Worm (Caenorhabditis elegans) whole organism, L3 larva: ENCODE results near the gene Y70C5B.2.
"Not testable (repeated sequence)": the region's sequence is repeated elsewhere in the genome, so short reads cannot be mapped to it uniquely, and the experiment has no call there.

Experiments
- ZK546.5 ChIP-seq: sonication (generic microtip); optimal IDR thresholded peaks from 2 replicates; lab custom pipeline; 2017; ENCODE audit warnings: missing biosample characterization, missing genetic modification characterization
- aly-2 ChIP-seq: fragments of 150-350 bp; optimal IDR thresholded peaks from 2 replicates; lab custom pipeline; 2014; ENCODE audit warnings: missing biosample characterization, missing genetic modification characterization
- ceh-9 ChIP-seq: sonication (generic microtip); optimal IDR thresholded peaks from 2 replicates; lab custom pipeline; 2018; ENCODE audit warnings: missing biosample characterization, missing genetic modification characterization
- egl-27 ChIP-seq: sonication (generic microtip); optimal IDR thresholded peaks from 4 replicates; lab custom pipeline; 2017; ENCODE audit warnings: missing biosample characterization, missing genetic modification reagents, missing genetic modification characterization
- elt-1 ChIP-seq: fragments of 150-350 bp; optimal IDR thresholded peaks from 2 replicates; lab custom pipeline; 2014; ENCODE audit warnings: missing biosample characterization, missing genetic modification characterization
- elt-2 ChIP-seq: sonication (generic microtip); optimal IDR thresholded peaks from 2 replicates; lab custom pipeline; 2016; ENCODE audit warnings: missing genetic modification reagents, mild to moderate bottlenecking, missing genetic modification characterization, missing compliant biosample characterization
- fkh-10 ChIP-seq: sonication (generic microtip); optimal IDR thresholded peaks from 2 replicates; lab custom pipeline; 2017; ENCODE audit warnings: missing biosample characterization, missing genetic modification reagents, missing genetic modification characterization
- fkh-2 ChIP-seq: fragments of 150-350 bp; optimal IDR thresholded peaks from 2 replicates; lab custom pipeline; 2014; ENCODE audit warnings: missing biosample characterization, missing genetic modification reagents, missing genetic modification characterization
- fos-1 ChIP-seq: fragments of 150-350 bp; optimal IDR thresholded peaks from 2 replicates; lab custom pipeline; 2014; ENCODE audit warnings: missing biosample characterization, missing genetic modification characterization
- hmg-11 ChIP-seq: sonication (generic microtip); optimal IDR thresholded peaks from 2 replicates; lab custom pipeline; 2016; ENCODE audit warnings: missing genetic modification characterization, missing compliant biosample characterization
- jun-1 ChIP-seq: fragments of 150-350 bp; optimal IDR thresholded peaks from 2 replicates; lab custom pipeline; 2014; ENCODE audit warnings: missing biosample characterization, missing genetic modification reagents, missing genetic modification characterization
- mdl-1 ChIP-seq: fragments of 150-350 bp; optimal IDR thresholded peaks from 2 replicates; lab custom pipeline; 2014; ENCODE audit warnings: missing biosample characterization, missing genetic modification characterization
- mml-1 ChIP-seq: fragments of 150-350 bp; sonication (generic microtip); optimal IDR thresholded peaks from 3 replicates; lab custom pipeline; 2014; ENCODE audit warnings: missing biosample characterization, missing genetic modification characterization
- nhr-67 ChIP-seq: fragments of 150-350 bp; optimal IDR thresholded peaks from 2 replicates; lab custom pipeline; 2014; ENCODE audit warnings: missing biosample characterization, missing genetic modification characterization
- nhr-77 ChIP-seq: fragments of 150-350 bp; optimal IDR thresholded peaks from 2 replicates; lab custom pipeline; 2014; ENCODE audit warnings: missing biosample characterization, missing genetic modification characterization
- pha-4 ChIP-seq: fragments of 150-350 bp; optimal IDR thresholded peaks from 2 replicates; lab custom pipeline; 2014; ENCODE audit warnings: missing biosample characterization, missing genetic modification reagents, missing genetic modification characterization
- sea-2 ChIP-seq: fragments of 150-350 bp; sonication (generic microtip); optimal IDR thresholded peaks from 4 replicates; lab custom pipeline; 2014; ENCODE audit warnings: missing biosample characterization, missing genetic modification reagents, missing genetic modification characterization
- skn-1 ChIP-seq: fragments of 150-350 bp; optimal IDR thresholded peaks from 2 replicates; lab custom pipeline; 2014; ENCODE audit warnings: missing biosample characterization, missing genetic modification characterization
- snpc-4 ChIP-seq: fragments of 150-350 bp; optimal IDR thresholded peaks from 2 replicates; lab custom pipeline; 2014; ENCODE audit warnings: missing biosample characterization, missing genetic modification characterization
- unc-62 ChIP-seq: fragments of 150-350 bp; sonication (generic microtip); optimal IDR thresholded peaks from 4 replicates; lab custom pipeline; 2014; ENCODE audit warnings: missing biosample characterization, missing genetic modification reagents, missing genetic modification characterization
- ztf-4 ChIP-seq: fragments of 150-350 bp; optimal IDR thresholded peaks from 2 replicates; lab custom pipeline; 2014; ENCODE audit warnings: missing biosample characterization, missing genetic modification characterization

Y70C5B.2 gene

ce11 chrV:16666647-16667046, 5.9 kb upstream of the Y70C5B.2 start, which contains the start of gene F14F8.14:
Gene F14F8.14 (minus strand): TSS chrV:16666747.
- TF ChIP-seq ztf-4 (tag; lab: Kevin White, UChicago) (no peak), mdl-1 (tag; lab: Kevin White, UChicago) (no peak), fos-1 (tag; lab: Kevin White, UChicago) (no peak), elt-1 (tag; lab: Kevin White, UChicago) (no peak), snpc-4 (tag; lab: Kevin White, UChicago) (no peak)

ce11 chrV:16654242-16654641, 6.5 kb downstream of the Y70C5B.2 start, which contains the start of gene W06G6.15:
Gene W06G6.15 (plus strand): TSS chrV:16654542.
- TF ChIP-seq jun-1, aly-2, nhr-67 (tag; lab: Kevin White, UChicago): not testable (repeated sequence)

DNA sequence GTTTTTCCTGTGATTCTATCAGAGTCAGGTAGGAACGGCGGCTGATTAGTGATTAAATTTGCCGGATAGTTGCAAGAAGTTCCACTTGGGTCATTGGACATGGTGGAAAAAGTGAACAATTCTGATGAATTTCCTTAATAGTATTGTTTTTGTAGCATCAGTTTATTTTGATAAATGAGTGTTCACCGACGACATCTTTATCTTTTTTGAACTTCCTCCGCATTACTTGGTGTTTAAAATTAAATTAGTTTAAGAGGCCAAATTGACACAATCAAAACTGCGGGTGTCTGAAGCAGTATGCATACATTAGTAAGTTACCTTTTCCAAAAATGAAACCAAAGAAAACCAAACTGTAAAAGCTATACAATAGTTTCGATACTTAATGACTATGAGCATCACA, 11.5 kb downstream of the Y70C5B.2 start, which contains the start of gene W06G6.11:
W06G6.11 (minus strand) TSS at position 101 of the 400 bp plus-strand sequence.
- TF ChIP-seq fkh-10; ztf-4 (tag; lab: Kevin White, UChicago); unc-62 (GFP tag; lab: Kevin White, UChicago): not testable (repeated sequence)

- no peak for TF ChIP-seq nhr-77 (tag; lab: Kevin White, UChicago)
- TF ChIP-seq elt-2 (tag; lab: Kevin White, UChicago) = peak; percentile 12
These were observed 12.2 kb downstream of the Y70C5B.2 start, which contains the start of gene W06G6.20 for ce11 chrV:16648317-16649018. Gene W06G6.20 (minus strand): TSS chrV:16648367.

DNA sequence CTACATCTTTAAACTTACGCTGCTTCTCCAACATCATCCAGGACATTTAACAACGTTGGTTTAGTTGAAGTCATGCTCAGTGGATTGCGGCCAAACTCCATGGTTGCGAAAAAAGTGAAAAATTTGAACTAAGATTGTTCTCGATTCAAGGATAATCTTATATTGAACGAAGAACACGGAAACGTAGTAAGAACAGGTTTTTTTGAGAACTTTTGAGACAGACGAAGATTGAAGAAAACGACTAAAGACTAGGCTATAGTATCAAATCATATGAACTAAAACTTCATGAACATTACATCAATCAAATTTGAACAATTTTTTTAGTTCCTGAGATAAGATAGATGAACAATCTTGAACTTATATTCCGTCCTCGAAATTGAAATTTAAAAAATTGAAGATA, 13.6 kb downstream of the Y70C5B.2 start, which contains the start of gene W06G6.10:
W06G6.10 (minus strand) TSS at position 101 of the 400 bp plus-strand sequence.
- TF ChIP-seq fkh-10 (no peak), pha-4 (tag; lab: Kevin White, UChicago) (no peak), mml-1 (tag; lab: Kevin White, UChicago) (no peak), ZK546.5 (tag; lab: Kevin White, UChicago) (no peak)

ce11 chrV:16646372-16646771, 14.3 kb downstream of the Y70C5B.2 start, which contains the start of gene W06G6.9:
Gene W06G6.9 (minus strand): TSS chrV:16646472.
- no peak for TF ChIP-seq fkh-2

DNA sequence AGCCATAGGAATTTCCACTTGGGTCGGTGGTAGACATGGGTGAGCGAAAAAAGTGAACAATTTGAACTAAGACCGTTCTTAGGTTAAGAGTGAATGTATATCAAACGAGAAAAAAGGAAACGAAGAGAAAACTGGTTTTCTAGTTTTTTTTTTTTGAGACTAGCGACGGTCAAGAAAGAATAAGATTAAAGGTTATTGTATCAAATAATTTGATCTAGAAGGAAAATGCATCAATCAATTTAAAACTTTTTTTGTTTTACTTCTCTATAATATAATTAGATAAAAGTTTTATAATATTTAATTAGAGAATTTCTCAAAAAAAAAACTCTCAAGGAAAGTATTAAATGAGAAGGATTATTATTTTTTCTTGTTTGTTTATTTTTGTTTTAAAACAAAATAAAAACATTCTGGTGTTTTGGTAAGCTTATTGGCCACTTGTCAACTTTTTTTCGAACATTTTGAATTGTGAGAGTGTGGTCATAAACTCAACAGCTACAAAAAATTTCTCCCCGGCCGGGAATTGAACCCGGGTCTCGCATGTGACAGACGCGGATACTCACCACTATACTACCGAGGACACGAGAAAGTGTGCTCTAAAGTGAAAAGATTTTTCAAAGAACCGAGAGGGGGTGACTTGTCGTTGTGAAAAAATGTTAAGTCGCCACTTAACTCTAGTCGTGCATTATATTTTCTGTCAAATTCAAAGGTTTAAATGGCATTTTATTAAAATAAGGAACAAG, 15.3 kb downstream of the Y70C5B.2 start, which contains the start of gene W06G6.17:
W06G6.17 (minus strand) TSS at position 51 of the 740 bp plus-strand sequence.
- TF ChIP-seq elt-2 (tag; lab: Kevin White, UChicago) (peak; percentile 11), egl-27 (tag; lab: Kevin White, UChicago) (no peak)
- TF ChIP-seq, all 47 proteins: peak for 1

ce11 chrV:16643558-16643957, 17.2 kb downstream of the Y70C5B.2 start, which contains the start of gene srw-77:
Gene srw-77 (minus strand): TSS chrV:16643658.
- TF ChIP-seq nhr-77 (tag; lab: Kevin White, UChicago) = no peak
- TF ChIP-seq skn-1 (tag; lab: Kevin White, UChicago) = no peak
- no peak for TF ChIP-seq egl-27 (tag; lab: Kevin White, UChicago)
- TF ChIP-seq hmg-11 = no peak

DNA sequence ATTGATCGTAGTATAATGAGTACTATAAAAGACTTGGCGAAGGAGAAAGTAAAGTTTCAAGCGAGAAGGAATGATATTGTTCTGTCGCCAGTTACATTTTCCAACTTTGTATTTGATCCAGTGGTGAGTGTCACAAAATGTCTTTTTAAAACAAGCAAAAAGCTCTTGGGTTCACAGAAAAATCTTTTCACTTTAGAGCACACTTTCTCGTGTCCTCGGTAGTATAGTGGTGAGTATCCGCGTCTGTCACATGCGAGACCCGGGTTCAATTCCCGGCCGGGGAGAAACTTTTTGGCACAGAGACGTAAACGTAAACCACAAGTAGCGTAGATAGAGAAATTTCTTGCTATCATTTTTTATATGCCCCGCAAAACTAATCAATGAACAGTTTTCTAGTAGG, 20.4 kb downstream of the Y70C5B.2 start:
- no peak for TF ChIP-seq sea-2
- TF ChIP-seq pha-4 (tag; lab: Kevin White, UChicago) = no peak
- TF ChIP-seq ceh-9 (tag; lab: Kevin White, UChicago) = no peak
- TF ChIP-seq elt-2 (tag; lab: Kevin White, UChicago) = peak; percentile 32
